Fruit fly (Drosophila melanogaster) whole organism: ENCODE results near the gene Rpn11.

Experiments
- CG8478 ChIP-seq: fragments of >200 bp; optimal IDR thresholded peaks from 2 replicates; lab custom pipeline; 2018; ENCODE audit warnings: inconsistent platforms
- EcR ChIP-seq, 2 experiments: fragments of >200 bp; optimal IDR thresholded peaks; 2 replicates each; lab custom pipeline; 2017; ENCODE audit warnings: missing biosample characterization in 2 of 2, missing genetic modification characterization in 2 of 2, missing genetic modification reagents in 2 of 2
- pan ChIP-seq: fragments of >200 bp; optimal IDR thresholded peaks from 2 replicates; lab custom pipeline; 2017
- usp ChIP-seq: fragments of >200 bp; optimal IDR thresholded peaks from 2 replicates; lab custom pipeline; 2017; ENCODE audit warnings: missing biosample characterization, missing genetic modification characterization, mixed read lengths

DNA sequence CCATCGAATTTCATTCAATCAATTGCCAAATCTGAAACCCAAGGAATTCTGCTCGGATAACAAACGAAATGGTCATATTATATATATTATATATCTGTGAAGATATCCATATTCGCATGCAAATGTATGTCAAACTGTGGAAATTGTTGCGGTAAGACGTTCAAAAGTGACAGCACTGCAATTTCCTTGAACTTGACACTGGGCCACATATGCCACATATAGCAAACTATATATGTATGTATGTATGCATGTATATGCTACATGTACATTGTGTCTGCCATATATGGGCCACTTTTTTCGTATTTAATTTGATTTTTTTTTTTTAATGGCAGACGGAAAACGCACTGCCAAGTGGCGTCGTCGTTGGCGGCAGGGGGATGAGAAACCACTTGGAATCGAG is 39.1 kb downstream of the Rpn11 start:
- TF ChIP-seq usp (GFP tag; lab: Kevin White, UChicago) (no peak), EcR (GFP tag; optimal IDR thresholded peaks at IDR 0.05; lab: Kevin White, UChicago) (no peak), CG8478 (lab: Kevin White, UChicago) (no peak), pan (lab: Kevin White, UChicago) (no peak)
